Fruit fly (Drosophila melanogaster): ENCODE results near the gene Pi3K92E.

Gene Pi3K92E

DNA sequence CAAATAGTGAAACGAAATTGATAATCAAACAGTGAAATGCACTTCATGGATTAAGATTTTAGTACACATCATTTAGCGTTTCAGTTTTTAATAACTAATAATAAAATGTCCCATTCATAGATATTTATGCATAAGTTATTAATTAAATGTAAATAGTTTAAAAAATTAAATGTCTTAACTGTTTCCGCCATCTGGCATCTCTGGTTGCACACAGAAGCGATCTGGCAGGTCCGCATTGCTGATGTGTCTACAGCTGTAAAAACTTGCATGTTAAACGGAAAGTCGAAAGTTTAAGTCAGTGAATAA lies 46.1 kb downstream of the Pi3K92E start, which contains the start of gene Srp72:
Gene Srp72, plus strand, starts transcription at position 232 of the 306 bp plus-strand sequence.
- peak; percentile 36 for TF ChIP-seq noc (tag; optimal IDR thresholded peaks at IDR 0.05)

DNA sequence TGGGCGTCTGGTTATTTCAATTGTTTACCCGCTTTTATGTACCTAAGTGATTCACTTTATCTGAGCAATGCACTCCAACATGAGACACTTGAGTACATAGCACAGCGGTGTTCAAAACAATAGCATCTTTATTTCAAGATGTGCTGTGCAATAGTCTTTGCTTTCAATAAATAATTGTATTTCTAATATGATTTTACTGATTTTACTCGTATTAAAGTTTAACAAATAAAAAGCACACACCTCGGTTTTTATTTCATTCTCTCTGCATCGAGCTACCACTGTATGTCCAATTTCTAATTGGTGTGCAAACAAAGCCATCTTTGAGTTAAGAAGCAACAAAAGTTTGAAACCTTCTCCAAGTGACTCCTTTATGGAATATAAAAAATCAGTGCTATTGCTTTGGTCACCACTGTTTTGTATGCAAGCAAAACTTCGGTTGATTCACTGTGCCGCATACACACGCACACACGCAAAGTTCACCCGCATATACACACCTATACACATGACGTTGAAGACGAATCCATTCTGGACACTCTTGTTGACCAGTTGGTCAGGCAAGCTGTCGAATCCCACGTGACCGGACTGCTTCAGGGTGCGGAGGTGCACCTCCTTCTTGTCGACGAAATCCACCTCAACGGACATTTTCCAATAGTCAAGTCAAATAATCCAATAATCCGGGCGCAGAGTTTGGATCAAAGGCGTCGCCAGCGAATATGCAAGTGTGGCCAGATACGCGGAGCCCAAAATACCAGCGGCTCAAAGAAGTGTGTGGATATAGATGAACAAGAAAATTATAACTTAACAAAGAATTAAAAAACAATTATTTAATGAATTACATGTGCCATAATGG lies 46.7 kb downstream of the Pi3K92E start, which contains the start of gene Septin2:
Gene Septin2, minus strand, starts transcription at position 727 of the 850 bp plus-strand sequence.
- peak; percentile 77 for TF ChIP-seq noc (tag; optimal IDR thresholded peaks at IDR 0.05)

DNA sequence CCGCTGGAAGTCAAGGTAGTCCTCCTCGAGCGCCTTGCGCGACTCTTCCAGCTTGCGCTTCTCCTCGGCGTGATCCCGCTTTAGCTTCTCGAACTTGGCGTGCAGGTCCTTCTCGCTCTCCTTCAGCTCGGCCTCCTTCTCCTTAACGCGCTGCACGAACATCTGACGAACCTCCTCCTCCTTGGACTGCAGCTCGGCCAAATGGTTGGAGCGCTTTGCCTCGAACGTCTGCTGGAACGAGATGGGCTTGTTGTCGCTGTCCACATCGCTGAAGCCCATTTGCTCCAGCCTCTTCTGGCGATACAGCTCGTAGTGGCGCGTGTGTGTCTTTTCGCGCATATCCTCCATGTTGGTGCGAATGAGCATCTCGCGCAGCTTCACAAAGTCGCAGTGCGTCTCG lies 48.1 kb downstream of the Pi3K92E start:
- no peak for TF ChIP-seq noc (tag; optimal IDR thresholded peaks at IDR 0.05)

DNA sequence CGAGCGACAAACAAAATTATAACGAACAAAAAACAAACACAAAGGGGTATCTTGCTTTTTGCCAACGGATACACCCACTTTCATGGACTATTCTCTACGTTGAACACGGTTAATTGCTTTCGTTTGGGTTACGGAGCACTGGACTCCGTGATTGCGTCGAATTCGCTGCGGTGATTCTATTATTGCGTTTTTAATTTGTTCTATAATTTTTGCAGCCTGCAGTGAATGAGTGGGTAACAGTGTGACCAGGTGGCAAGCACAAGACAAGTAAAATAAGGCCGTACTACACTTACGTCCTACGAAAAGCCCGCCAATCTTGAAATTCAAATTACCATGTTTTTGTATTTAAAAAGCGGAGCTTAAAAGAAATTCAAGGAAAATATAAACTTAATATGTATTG lies 49.0 kb downstream of the Pi3K92E start, which contains the start of gene CG16953:
Gene CG16953, minus strand, starts transcription at position 268 of the 400 bp plus-strand sequence.
- no peak for TF ChIP-seq noc (tag; optimal IDR thresholded peaks at IDR 0.05)

DNA sequence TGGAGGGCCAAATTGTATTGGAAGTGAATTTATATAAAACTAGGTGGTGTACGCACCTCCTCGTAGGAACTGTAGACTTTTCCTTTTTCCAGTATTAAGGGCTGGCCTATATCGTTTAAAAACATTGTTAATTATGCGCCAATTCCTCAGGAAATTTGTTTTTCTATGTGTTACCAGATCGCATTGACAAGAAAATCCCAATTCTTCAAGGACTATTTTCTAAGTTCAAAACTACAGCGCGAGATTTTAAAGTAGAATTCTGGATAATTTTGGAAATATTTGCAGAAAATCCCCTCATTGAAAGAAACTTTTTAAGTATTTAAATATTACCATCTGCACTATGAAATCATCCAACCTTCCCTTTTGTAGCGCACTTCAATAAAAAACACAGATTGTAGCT lies 53.2 kb downstream of the Pi3K92E start, which contains the start of gene CG34008:
Gene CG34008, minus strand, starts transcription at position 147 of the 400 bp plus-strand sequence.
- no peak for TF ChIP-seq noc (tag; optimal IDR thresholded peaks at IDR 0.05)

DNA sequence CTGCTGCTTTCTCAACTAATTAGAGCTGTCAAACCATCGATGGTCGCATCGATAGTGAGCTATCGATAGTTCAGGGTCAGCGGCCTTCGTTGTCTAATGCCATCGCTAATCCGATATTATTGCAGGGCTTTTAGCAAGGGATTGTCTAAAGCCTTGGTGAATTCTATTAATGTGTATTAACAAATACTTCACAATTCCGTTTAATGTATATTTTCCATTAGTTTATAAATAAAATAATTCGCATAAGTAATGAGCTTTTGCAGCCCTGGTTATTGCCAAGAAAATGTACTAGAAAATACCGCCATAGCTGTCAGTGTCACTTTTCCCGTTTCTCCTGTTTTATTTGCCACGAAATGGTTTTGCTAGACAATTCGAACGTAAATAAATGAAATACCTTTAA lies 54.7 kb downstream of the Pi3K92E start, which contains the start of the genes EloB and Srp14:
Gene EloB, minus strand, starts transcription at position 35 of the 400 bp plus-strand sequence.
Gene Srp14, plus strand, starts transcription at position 300 of the 400 bp plus-strand sequence.
- TF ChIP-seq noc (tag; optimal IDR thresholded peaks at IDR 0.05) = peak; percentile 80
